Worm (Caenorhabditis elegans) whole organism, late embryonic: Measurements from ENCODE around the gene txt-18.

Experiments used
- C08G9.2 ChIP-seq: sonication (generic microtip); optimal IDR thresholded peaks from 2 replicates; lab custom pipeline; 2016; ENCODE audit warnings: mild to moderate bottlenecking, missing genetic modification characterization, moderate library complexity, missing compliant biosample characterization
- K09A11.1 ChIP-seq: sonication (generic microtip); optimal IDR thresholded peaks from 2 replicates; lab custom pipeline; 2017; ENCODE audit warnings: antibody characterized with exemption, mild to moderate bottlenecking, missing genetic modification characterization, missing compliant biosample characterization; ENCODE audit not compliant: insufficient read depth
- ahr-1 ChIP-seq: sonication (generic microtip); optimal IDR thresholded peaks from 2 replicates; lab custom pipeline; 2016; ENCODE audit warnings: missing genetic modification characterization, missing compliant biosample characterization
- ceh-14 ChIP-seq: sonication (generic microtip); optimal IDR thresholded peaks from 2 replicates; lab custom pipeline; 2016; ENCODE audit warnings: missing genotype, missing genetic modification characterization, missing compliant biosample characterization
- ceh-18 ChIP-seq: sonication (generic microtip); optimal IDR thresholded peaks from 2 replicates; lab custom pipeline; 2016; ENCODE audit warnings: missing genetic modification characterization, missing compliant biosample characterization
- ceh-19 ChIP-seq: fragments of 200-800 bp; sonication (Bioruptor generic); optimal IDR thresholded peaks from 2 replicates; lab custom pipeline; 2018; ENCODE audit warnings: mild to moderate bottlenecking, missing genetic modification characterization, missing compliant biosample characterization
- ceh-22 ChIP-seq: sonication (generic microtip); optimal IDR thresholded peaks from 2 replicates; lab custom pipeline; 2017; ENCODE audit warnings: missing biosample characterization, missing genetic modification characterization
- ceh-24 ChIP-seq: sonication (generic microtip); optimal IDR thresholded peaks from 2 replicates; lab custom pipeline; 2016; ENCODE audit warnings: mild to moderate bottlenecking, missing genetic modification characterization, missing compliant biosample characterization
- ceh-31 ChIP-seq: sonication (generic microtip); optimal IDR thresholded peaks from 2 replicates; lab custom pipeline; 2016; ENCODE audit warnings: missing genetic modification characterization, missing compliant biosample characterization
- ceh-34 ChIP-seq: sonication (generic microtip); optimal IDR thresholded peaks from 2 replicates; lab custom pipeline; 2016; ENCODE audit warnings: mild to moderate bottlenecking, missing genetic modification characterization, missing compliant biosample characterization
- ceh-45 ChIP-seq: fragments of 200-800 bp; sonication (Bioruptor generic); IDR thresholded peaks from 2 replicates; pipeline ENCODE4 v1.3.6; 2022; ENCODE audit warnings: missing genetic modification reagents, missing genetic modification characterization, missing compliant biosample characterization
- ceh-48 ChIP-seq: sonication (generic microtip); optimal IDR thresholded peaks from 2 replicates; lab custom pipeline; 2016; ENCODE audit warnings: missing genetic modification characterization, inconsistent platforms, missing compliant biosample characterization
- ceh-6 ChIP-seq: fragments of 200-800 bp; sonication (Bioruptor generic); optimal IDR thresholded peaks from 2 replicates; lab custom pipeline; 2018; ENCODE audit warnings: mild to moderate bottlenecking, missing genetic modification characterization, missing compliant biosample characterization
- ceh-9 ChIP-seq: sonication (generic microtip); optimal IDR thresholded peaks from 2 replicates; lab custom pipeline; 2016; ENCODE audit warnings: mild to moderate bottlenecking, missing genetic modification characterization, inconsistent platforms, missing compliant biosample characterization
- che-1 ChIP-seq: sonication (generic microtip); optimal IDR thresholded peaks from 2 replicates; lab custom pipeline; 2016; ENCODE audit warnings: mild to moderate bottlenecking, missing genetic modification characterization, missing compliant biosample characterization
- dmd-4 ChIP-seq: sonication (generic microtip); optimal IDR thresholded peaks from 2 replicates; lab custom pipeline; 2016; ENCODE audit warnings: borderline replicate concordance, missing genetic modification characterization, missing compliant biosample characterization
- dve-1 ChIP-seq: sonication (generic microtip); optimal IDR thresholded peaks from 2 replicates; lab custom pipeline; 2017; ENCODE audit warnings: antibody characterized with exemption, mild to moderate bottlenecking, missing genetic modification characterization, missing compliant biosample characterization
- elt-4 ChIP-seq: sonication (generic microtip); optimal IDR thresholded peaks from 2 replicates; lab custom pipeline; 2016; ENCODE audit warnings: missing genetic modification characterization, missing compliant biosample characterization
- ets-4 ChIP-seq: sonication (generic microtip); optimal IDR thresholded peaks from 2 replicates; lab custom pipeline; 2016; ENCODE audit warnings: missing genetic modification characterization, missing compliant biosample characterization
- fax-1 ChIP-seq: sonication (generic microtip); optimal IDR thresholded peaks from 2 replicates; lab custom pipeline; 2016; ENCODE audit warnings: missing genotype, missing genetic modification characterization, missing compliant biosample characterization
- fkh-10 ChIP-seq: fragments of 150-350 bp; optimal IDR thresholded peaks from 2 replicates; lab custom pipeline; 2014; ENCODE audit warnings: missing biosample characterization, missing genetic modification reagents, missing genetic modification characterization
- fkh-6 ChIP-seq: sonication (generic microtip); optimal IDR thresholded peaks from 2 replicates; lab custom pipeline; 2016; ENCODE audit warnings: missing genetic modification characterization, missing compliant biosample characterization
- gmeb-2 ChIP-seq: sonication (generic microtip); optimal IDR thresholded peaks from 2 replicates; lab custom pipeline; 2016; ENCODE audit warnings: missing genetic modification characterization, inconsistent platforms, missing compliant biosample characterization
- hlh-15 ChIP-seq: sonication (generic microtip); optimal IDR thresholded peaks from 2 replicates; lab custom pipeline; 2016; ENCODE audit warnings: missing genetic modification characterization, missing compliant biosample characterization
- lim-6 ChIP-seq: sonication (generic microtip); optimal IDR thresholded peaks from 2 replicates; lab custom pipeline; 2016; ENCODE audit warnings: missing genetic modification characterization, missing compliant biosample characterization
- lin-11 ChIP-seq: fragments of 200-800 bp; sonication (Bioruptor generic); optimal IDR thresholded peaks from 2 replicates; lab custom pipeline; 2018; ENCODE audit warnings: mild to moderate bottlenecking, missing genetic modification characterization, missing compliant biosample characterization
- madf-2 ChIP-seq: sonication (generic microtip); optimal IDR thresholded peaks from 2 replicates; lab custom pipeline; 2017; ENCODE audit warnings: missing genetic modification characterization, missing compliant biosample characterization
- mec-3 ChIP-seq: sonication (generic microtip); optimal IDR thresholded peaks from 2 replicates; lab custom pipeline; 2016; ENCODE audit warnings: borderline replicate concordance, missing genetic modification characterization, missing compliant biosample characterization
- nfya-1 ChIP-seq: sonication (generic microtip); optimal IDR thresholded peaks from 2 replicates; lab custom pipeline; 2017; ENCODE audit warnings: missing genetic modification characterization, mild to moderate bottlenecking, missing compliant biosample characterization, antibody characterized with exemption, moderate library complexity
- nhr-232 ChIP-seq: sonication (generic microtip); optimal IDR thresholded peaks from 2 replicates; lab custom pipeline; 2016; ENCODE audit warnings: missing genetic modification characterization, missing compliant biosample characterization
- odd-2 ChIP-seq: sonication (generic microtip); optimal IDR thresholded peaks from 2 replicates; lab custom pipeline; 2017; ENCODE audit warnings: antibody characterized with exemption, mild to moderate bottlenecking, missing genetic modification characterization, missing compliant biosample characterization
- pat-9 ChIP-seq: fragments of 200-800 bp; sonication (Bioruptor generic); optimal IDR thresholded peaks from 2 replicates; lab custom pipeline; 2018; ENCODE audit warnings: mild to moderate bottlenecking, missing genetic modification characterization, moderate library complexity, missing compliant biosample characterization
- pha-2 ChIP-seq: sonication (generic microtip); optimal IDR thresholded peaks from 2 replicates; lab custom pipeline; 2017; ENCODE audit warnings: mild to moderate bottlenecking, missing genetic modification characterization, missing compliant biosample characterization
- pha-4 ChIP-seq: fragments of 150-350 bp; optimal IDR thresholded peaks from 2 replicates; lab custom pipeline; 2018; ENCODE audit warnings: missing biosample characterization, missing genetic modification reagents, missing genetic modification characterization
- ref-2 ChIP-seq: sonication (generic microtip); optimal IDR thresholded peaks from 2 replicates; lab custom pipeline; 2016; ENCODE audit warnings: missing genetic modification characterization, missing compliant biosample characterization
- rnt-1 ChIP-seq: sonication (generic microtip); optimal IDR thresholded peaks from 2 replicates; lab custom pipeline; 2016; ENCODE audit warnings: missing genetic modification characterization, missing compliant biosample characterization
- sox-2 ChIP-seq: fragments of 200-800 bp; sonication (Bioruptor generic); IDR thresholded peaks from 2 replicates; pipeline ENCODE4 v1.3.6; 2022; ENCODE audit warnings: missing genetic modification reagents, missing genetic modification characterization, missing compliant biosample characterization
- sox-4 ChIP-seq: sonication (generic microtip); optimal IDR thresholded peaks from 2 replicates; lab custom pipeline; 2017; ENCODE audit warnings: mild to moderate bottlenecking, missing genetic modification characterization, inconsistent platforms, missing compliant biosample characterization
- syd-9 ChIP-seq: sonication (generic microtip); optimal IDR thresholded peaks from 2 replicates; lab custom pipeline; 2016; ENCODE audit warnings: mild to moderate bottlenecking, missing genetic modification characterization, moderate library complexity, missing compliant biosample characterization
- tbx-2 ChIP-seq: sonication (generic microtip); optimal IDR thresholded peaks from 2 replicates; lab custom pipeline; 2016; ENCODE audit warnings: missing genetic modification characterization, missing compliant biosample characterization
- tbx-7 ChIP-seq: sonication (generic microtip); optimal IDR thresholded peaks from 2 replicates; lab custom pipeline; 2016; ENCODE audit warnings: missing genotype, missing genetic modification characterization, missing compliant biosample characterization
- unc-3 ChIP-seq, 2 experiments: fragments of 200-800 bp in 1 of 2; sonication (Bioruptor generic) in 1 of 2; sonication (generic microtip) in 1 of 2; conservative IDR thresholded peaks in 1 of 2; optimal IDR thresholded peaks in 1 of 2; 2 replicates each; pipeline versions ENCODE4 v1.3.6 to Lab custom; 2016 to 2022; ENCODE audit warnings: missing compliant biosample characterization in 2 of 2, missing genetic modification characterization in 2 of 2, missing genetic modification reagents in 1 of 2
- zip-5 ChIP-seq: sonication (generic microtip); optimal IDR thresholded peaks from 2 replicates; lab custom pipeline; 2016; ENCODE audit warnings: missing genetic modification characterization, missing compliant biosample characterization

txt-18 gene

ce11 chrII:6348360-6348759 lies 4.5 kb downstream of the txt-18 start (continued):
- TF ChIP-seq dmd-4 (tag; lab: Kevin White, UChicago) (no peak), hlh-15 (tag; lab: Kevin White, UChicago) (no peak), ahr-1 (tag; lab: Kevin White, UChicago) (no peak), ref-2 (peak; percentile 74), sox-2 (GFP tag; lab: Robert Waterston, UW) (no peak), madf-2 (tag; lab: Kevin White, UChicago) (no peak), fax-1 (tag; lab: Kevin White, UChicago) (no peak), ceh-34 (tag; lab: Kevin White, UChicago) (peak; percentile 63), C08G9.2 (peak; percentile 8), ceh-48 (tag; lab: Kevin White, UChicago) (no peak), fkh-10 (no peak), pha-4 (tag; lab: Kevin White, UChicago) (no peak), ceh-19 (no peak), tbx-7 (no peak), ceh-9 (tag; lab: Kevin White, UChicago) (no peak), pha-2 (tag; lab: Kevin White, UChicago) (no peak), nhr-232 (tag; lab: Kevin White, UChicago) (no peak), ceh-6 (no peak)

- no peak for TF ChIP-seq fkh-6
Measured at ce11 chrII:6349968-6350367, 6.1 kb downstream of the txt-18 start.

ce11 chrII:6351887-6352286 lies 8.0 kb downstream of the txt-18 start, which contains the start of gene C32D5.10:
C32D5.10 (minus strand) TSS chrII:6351987.
- no peak for TF ChIP-seq sox-4 (tag; lab: Kevin White, UChicago)
- no peak for TF ChIP-seq ceh-19
- TF ChIP-seq syd-9 (tag; lab: Kevin White, UChicago), result no peak
- TF ChIP-seq ahr-1 (tag; lab: Kevin White, UChicago), result no peak
- no peak for TF ChIP-seq fax-1 (tag; lab: Kevin White, UChicago)
- no peak for TF ChIP-seq C08G9.2
- TF ChIP-seq K09A11.1 (tag; lab: Kevin White, UChicago), result no peak
- no peak for TF ChIP-seq ceh-45 (GFP tag; lab: Robert Waterston, UW)
- TF ChIP-seq rnt-1 (tag; lab: Kevin White, UChicago), result no peak
- TF ChIP-seq zip-5 (tag; lab: Kevin White, UChicago), result no peak
- TF ChIP-seq lim-6 (tag; lab: Kevin White, UChicago), result no peak
- no peak for TF ChIP-seq tbx-7
- TF ChIP-seq mec-3, result no peak
- no peak for TF ChIP-seq gmeb-2 (tag; lab: Kevin White, UChicago)
- TF ChIP-seq ets-4, result no peak
- TF ChIP-seq ceh-22 (tag; lab: Kevin White, UChicago), result no peak
- TF ChIP-seq ceh-6, result no peak
- TF ChIP-seq elt-4 (tag; lab: Kevin White, UChicago), result no peak
- TF ChIP-seq sox-2 (GFP tag; lab: Robert Waterston, UW), result no peak
- no peak for TF ChIP-seq pat-9 (tag; lab: Kevin White, UChicago)
- TF ChIP-seq, all 69 proteins: peak for 0

- TF ChIP-seq odd-2 (tag; lab: Kevin White, UChicago) (no peak), gmeb-2 (tag; lab: Kevin White, UChicago) (no peak), lim-6 (tag; lab: Kevin White, UChicago) (no peak), dve-1 (no peak), rnt-1 (tag; lab: Kevin White, UChicago) (no peak), C08G9.2 (no peak), lin-11 (no peak), ceh-14 (tag; lab: Kevin White, UChicago) (peak; percentile 36), nfya-1 (tag; lab: Kevin White, UChicago) (peak; percentile 47), ceh-31 (tag; lab: Kevin White, UChicago) (peak; percentile 25), unc-3 (GFP tag; conservative IDR thresholded peaks at IDR 0.05; lab: Robert Waterston, UW) (0 out of 2 replicates have a peak, but pooled peaks have one; percentile 13), unc-3 (tag; optimal IDR thresholded peaks at IDR 0.05; lab: Kevin White, UChicago) (no peak), ceh-48 (tag; lab: Kevin White, UChicago) (peak; percentile 23), sox-4 (tag; lab: Kevin White, UChicago) (no peak), ceh-24 (tag; lab: Kevin White, UChicago) (no peak), che-1 (tag; lab: Kevin White, UChicago) (no peak), pha-4 (tag; lab: Kevin White, UChicago) (no peak), fkh-10 (no peak), tbx-2 (tag; lab: Kevin White, UChicago) (peak; percentile 51), dmd-4 (tag; lab: Kevin White, UChicago) (no peak), ceh-18 (peak; percentile 42)
Measured at ce11 chrII:6355396-6356346, 11.8 kb downstream of the txt-18 start, which contains the start of gene C32D5.11. C32D5.11 (minus strand) TSS chrII:6355446.
